Worm (Caenorhabditis elegans): ENCODE results near the gene F35A5.5.

Gene F35A5.5

ce11 chrX:3820666-3821065 lies 25.1 kb upstream of the F35A5.5 start (continued):
- TF ChIP-seq dpl-1 (GFP tag; optimal IDR thresholded peaks at IDR 0.05) = no peak
- TF ChIP-seq hlh-12 (tag; optimal IDR thresholded peaks at IDR 0.05) = no peak
- TF ChIP-seq ceh-58 (GFP tag; IDR thresholded peaks at IDR 0.05) = no peak
- TF ChIP-seq B0261.1 (tag; optimal IDR thresholded peaks at IDR 0.05) = no peak
- no peak for TF ChIP-seq akir-1 (GFP tag; optimal IDR thresholded peaks at IDR 0.05)
- TF ChIP-seq snpc-4 (GFP tag; optimal IDR thresholded peaks at IDR 0.05) = no peak
- no peak for TF ChIP-seq snpc-4 (tag; optimal IDR thresholded peaks at IDR 0.05)
- TF ChIP-seq nfya-2 (GFP tag; IDR thresholded peaks at IDR 0.05) = no peak
- TF ChIP-seq zim-3 (tag; optimal IDR thresholded peaks at IDR 0.05) = no peak
- TF ChIP-seq mxl-1 (tag; optimal IDR thresholded peaks at IDR 0.05) = no peak
- TF ChIP-seq lsl-1 (GFP tag; optimal IDR thresholded peaks at IDR 0.05) = no peak
- no peak for TF ChIP-seq die-1 (tag; optimal IDR thresholded peaks at IDR 0.05)
- TF ChIP-seq ZK185.1 (tag; optimal IDR thresholded peaks at IDR 0.05; ENCODE audit: poor library complexity, severe bottlenecking) = no peak
- TF ChIP-seq let-607 (tag; optimal IDR thresholded peaks at IDR 0.05) = no peak
- TF ChIP-seq F33H1.4 (GFP tag; IDR thresholded peaks at IDR 0.05) = no peak
- no peak for TF ChIP-seq dox-1 (GFP tag; IDR thresholded peaks at IDR 0.05)

ce11 chrX:3819697-3820096 lies 24.2 kb upstream of the F35A5.5 start:
- TF ChIP-seq snpc-3.4 (tag; optimal IDR thresholded peaks at IDR 0.05) = no peak
- no peak for TF ChIP-seq F39B2.1 (GFP tag; IDR thresholded peaks at IDR 0.05)
- TF ChIP-seq mes-4 (tag; optimal IDR thresholded peaks at IDR 0.05) = no peak
- peak; percentile 63 for TF ChIP-seq pha-4 (tag; optimal IDR thresholded peaks at IDR 0.05)
- TF ChIP-seq madf-3 (GFP tag; IDR thresholded peaks at IDR 0.05) = no peak
- TF ChIP-seq snpc-1.3 (tag; optimal IDR thresholded peaks at IDR 0.05; ENCODE audit: insufficient read depth) = no peak
- no peak for TF ChIP-seq chd-7 (tag; optimal IDR thresholded peaks at IDR 0.05)
- TF ChIP-seq aptf-2 (GFP tag; conservative IDR thresholded peaks at IDR 0.05) = no peak
- no peak for TF ChIP-seq B0035.1 (tag; optimal IDR thresholded peaks at IDR 0.05)
- TF ChIP-seq F49E8.2 (tag; optimal IDR thresholded peaks at IDR 0.05; ENCODE audit: insufficient read depth) = no peak
- no peak for TF ChIP-seq nhr-27 (tag; optimal IDR thresholded peaks at IDR 0.05)
- no peak for TF ChIP-seq lin-26 (GFP tag; IDR thresholded peaks at IDR 0.05)
- no peak for TF ChIP-seq cebp-1 (GFP tag; IDR thresholded peaks at IDR 0.05)
- peak; percentile 59 for TF ChIP-seq cebp-1 (tag; optimal IDR thresholded peaks at IDR 0.05)
- TF ChIP-seq snpc-4 (GFP tag; optimal IDR thresholded peaks at IDR 0.05) = no peak
- no peak for TF ChIP-seq snpc-4 (tag; optimal IDR thresholded peaks at IDR 0.05)
- TF ChIP-seq sdz-38 (tag; optimal IDR thresholded peaks at IDR 0.05) = no peak
- TF ChIP-seq F55B11.4 (tag; optimal IDR thresholded peaks at IDR 0.05; ENCODE audit: borderline replicate concordance, insufficient read depth) = no peak
- no peak for TF ChIP-seq hsf-1 (GFP tag; IDR thresholded peaks at IDR 0.05)

- TF ChIP-seq nhr-80 (tag; optimal IDR thresholded peaks at IDR 0.05) = peak; percentile 35
- TF ChIP-seq F57C9.4 (tag; optimal IDR thresholded peaks at IDR 0.05) = no peak
These were observed 23.4 kb upstream of the F35A5.5 start for ce11 chrX:3818856-3819524.

All from whole organism, young adult.